Worm (Caenorhabditis elegans) whole organism, late embryonic: ENCODE results near the gene Y46H3D.8.

Experiments used
- C08G9.2 ChIP-seq: sonication (generic microtip); optimal IDR thresholded peaks from 2 replicates; lab custom pipeline; 2016; ENCODE audit warnings: mild to moderate bottlenecking, missing genetic modification characterization, moderate library complexity, missing compliant biosample characterization
- C38D4.7 ChIP-seq: fragments of 200-800 bp; sonication (Bioruptor generic); optimal IDR thresholded peaks from 2 replicates; lab custom pipeline; 2018; ENCODE audit warnings: mild to moderate bottlenecking, missing genetic modification characterization, moderate library complexity, missing compliant biosample characterization
- K02D7.2 ChIP-seq: sonication (generic microtip); optimal IDR thresholded peaks from 2 replicates; lab custom pipeline; 2017; ENCODE audit warnings: mild to moderate bottlenecking, missing genetic modification characterization, missing compliant biosample characterization
- T23F11.4 ChIP-seq: fragments of 200-800 bp; sonication (Bioruptor generic); optimal IDR thresholded peaks from 2 replicates; lab custom pipeline; 2018; ENCODE audit warnings: mild to moderate bottlenecking, missing genetic modification characterization, missing compliant biosample characterization
- Y22D7AL.16 ChIP-seq: sonication (generic microtip); optimal IDR thresholded peaks from 2 replicates; lab custom pipeline; 2016; ENCODE audit warnings: missing genetic modification characterization, missing compliant biosample characterization
- ahr-1 ChIP-seq: sonication (generic microtip); optimal IDR thresholded peaks from 2 replicates; lab custom pipeline; 2016; ENCODE audit warnings: missing genetic modification characterization, missing compliant biosample characterization
- ama-1 ChIP-seq: fragments of 150-350 bp; optimal IDR thresholded peaks from 2 replicates; lab custom pipeline; 2014
- ceh-18 ChIP-seq: sonication (generic microtip); optimal IDR thresholded peaks from 2 replicates; lab custom pipeline; 2016; ENCODE audit warnings: missing genetic modification characterization, missing compliant biosample characterization
- ceh-2 ChIP-seq: sonication (generic microtip); optimal IDR thresholded peaks from 2 replicates; lab custom pipeline; 2016; ENCODE audit warnings: missing genotype, missing genetic modification characterization, missing compliant biosample characterization
- ceh-24 ChIP-seq: sonication (generic microtip); optimal IDR thresholded peaks from 2 replicates; lab custom pipeline; 2016; ENCODE audit warnings: mild to moderate bottlenecking, missing genetic modification characterization, missing compliant biosample characterization
- ceh-30 ChIP-seq: fragments of 150-350 bp; optimal IDR thresholded peaks from 2 replicates; lab custom pipeline; 2014; ENCODE audit warnings: missing biosample characterization, missing genetic modification characterization
- ceh-34 ChIP-seq: sonication (generic microtip); optimal IDR thresholded peaks from 2 replicates; lab custom pipeline; 2016; ENCODE audit warnings: mild to moderate bottlenecking, missing genetic modification characterization, missing compliant biosample characterization
- ceh-45 ChIP-seq: fragments of 200-800 bp; sonication (Bioruptor generic); IDR thresholded peaks from 2 replicates; pipeline ENCODE4 v1.3.6; 2022; ENCODE audit warnings: missing genetic modification reagents, missing genetic modification characterization, missing compliant biosample characterization
- ceh-48 ChIP-seq: sonication (generic microtip); optimal IDR thresholded peaks from 2 replicates; lab custom pipeline; 2016; ENCODE audit warnings: missing genetic modification characterization, inconsistent platforms, missing compliant biosample characterization
- dve-1 ChIP-seq: sonication (generic microtip); optimal IDR thresholded peaks from 2 replicates; lab custom pipeline; 2017; ENCODE audit warnings: antibody characterized with exemption, mild to moderate bottlenecking, missing genetic modification characterization, missing compliant biosample characterization
- elt-4 ChIP-seq: sonication (generic microtip); optimal IDR thresholded peaks from 2 replicates; lab custom pipeline; 2016; ENCODE audit warnings: missing genetic modification characterization, missing compliant biosample characterization
- ets-4 ChIP-seq: sonication (generic microtip); optimal IDR thresholded peaks from 2 replicates; lab custom pipeline; 2016; ENCODE audit warnings: missing genetic modification characterization, missing compliant biosample characterization
- fax-1 ChIP-seq: sonication (generic microtip); optimal IDR thresholded peaks from 2 replicates; lab custom pipeline; 2016; ENCODE audit warnings: missing genotype, missing genetic modification characterization, missing compliant biosample characterization
- hlh-15 ChIP-seq: sonication (generic microtip); optimal IDR thresholded peaks from 2 replicates; lab custom pipeline; 2016; ENCODE audit warnings: missing genetic modification characterization, missing compliant biosample characterization
- hlh-6 ChIP-seq: sonication (generic microtip); optimal IDR thresholded peaks from 2 replicates; lab custom pipeline; 2016; ENCODE audit warnings: missing genotype, missing genetic modification characterization, missing compliant biosample characterization
- pat-9 ChIP-seq: fragments of 200-800 bp; sonication (Bioruptor generic); optimal IDR thresholded peaks from 2 replicates; lab custom pipeline; 2018; ENCODE audit warnings: mild to moderate bottlenecking, missing genetic modification characterization, moderate library complexity, missing compliant biosample characterization
- pax-1 ChIP-seq: fragments of 150-350 bp; optimal IDR thresholded peaks from 2 replicates; lab custom pipeline; 2014; ENCODE audit warnings: missing biosample characterization, missing genetic modification characterization
- pha-2 ChIP-seq: sonication (generic microtip); optimal IDR thresholded peaks from 2 replicates; lab custom pipeline; 2017; ENCODE audit warnings: mild to moderate bottlenecking, missing genetic modification characterization, missing compliant biosample characterization
- pha-4 ChIP-seq: fragments of 150-350 bp; optimal IDR thresholded peaks from 2 replicates; lab custom pipeline; 2018; ENCODE audit warnings: missing biosample characterization, missing genetic modification reagents, missing genetic modification characterization
- pros-1 ChIP-seq: fragments of 150-350 bp; optimal IDR thresholded peaks from 2 replicates; lab custom pipeline; 2014; ENCODE audit warnings: missing biosample characterization, missing genetic modification reagents, missing genetic modification characterization
- ref-2 ChIP-seq: sonication (generic microtip); optimal IDR thresholded peaks from 2 replicates; lab custom pipeline; 2016; ENCODE audit warnings: missing genetic modification characterization, missing compliant biosample characterization
- sox-2 ChIP-seq: fragments of 200-800 bp; sonication (Bioruptor generic); IDR thresholded peaks from 2 replicates; pipeline ENCODE4 v1.3.6; 2022; ENCODE audit warnings: missing genetic modification reagents, missing genetic modification characterization, missing compliant biosample characterization
- sox-4 ChIP-seq: sonication (generic microtip); optimal IDR thresholded peaks from 2 replicates; lab custom pipeline; 2017; ENCODE audit warnings: mild to moderate bottlenecking, missing genetic modification characterization, inconsistent platforms, missing compliant biosample characterization
- tbx-2 ChIP-seq: sonication (generic microtip); optimal IDR thresholded peaks from 2 replicates; lab custom pipeline; 2016; ENCODE audit warnings: missing genetic modification characterization, missing compliant biosample characterization
- tbx-7 ChIP-seq: sonication (generic microtip); optimal IDR thresholded peaks from 2 replicates; lab custom pipeline; 2016; ENCODE audit warnings: missing genotype, missing genetic modification characterization, missing compliant biosample characterization
- ttx-3 ChIP-seq: sonication (generic microtip); optimal IDR thresholded peaks from 2 replicates; lab custom pipeline; 2016; ENCODE audit warnings: missing genetic modification reagents, missing genetic modification characterization, missing compliant biosample characterization
- unc-55 ChIP-seq: sonication (generic microtip); optimal IDR thresholded peaks from 2 replicates; lab custom pipeline; 2017; ENCODE audit warnings: missing biosample characterization, missing genetic modification reagents, missing genetic modification characterization
- unc-86 ChIP-seq: sonication (generic microtip); optimal IDR thresholded peaks from 2 replicates; lab custom pipeline; 2016; ENCODE audit warnings: missing genetic modification characterization, missing compliant biosample characterization
- zip-5 ChIP-seq: sonication (generic microtip); optimal IDR thresholded peaks from 2 replicates; lab custom pipeline; 2016; ENCODE audit warnings: missing genetic modification characterization, missing compliant biosample characterization

Gene Y46H3D.8

ce11 chrV:1618760-1619159 is 12.3 kb downstream of the Y46H3D.8 start, which contains the start of gene nhr-179:
Gene nhr-179, minus strand, starts transcription at chrV:1618860.
- TF ChIP-seq sox-4 (tag; lab: Kevin White, UChicago) (no peak), pat-9 (tag; lab: Kevin White, UChicago) (no peak), dve-1 (tag; lab: Kevin White, UChicago) (no peak), pros-1 (tag; lab: Kevin White, UChicago) (no peak), sox-2 (GFP tag; lab: Robert Waterston, UW) (no peak), pha-4 (tag; lab: Kevin White, UChicago) (no peak), unc-86 (no peak)

DNA sequence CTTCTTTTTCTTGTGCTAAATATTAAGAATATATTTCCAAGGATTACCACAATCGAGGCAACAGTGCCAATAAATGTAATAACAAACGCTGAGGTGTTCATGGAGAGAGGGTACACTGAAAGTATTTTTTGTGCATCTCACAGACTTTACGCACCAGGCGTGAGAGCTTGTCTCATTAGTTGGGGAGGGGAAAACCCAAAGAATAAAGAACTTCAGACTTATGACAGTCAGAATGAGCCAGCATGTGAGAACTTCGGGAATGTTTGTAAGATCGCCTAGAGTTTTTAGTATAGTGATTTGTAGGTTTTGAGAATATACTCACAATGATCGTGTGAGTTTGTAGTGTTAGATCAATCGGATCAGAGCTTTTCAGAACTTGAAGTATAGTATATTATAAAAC is 16.3 kb downstream of the Y46H3D.8 start, which contains the start of gene srbc-41:
TSS of gene srbc-41 (minus strand) at position 101 of the 400 bp plus-strand sequence.
- no peak for TF ChIP-seq hlh-15 (tag; lab: Kevin White, UChicago)
- no peak for TF ChIP-seq ama-1
- no peak for TF ChIP-seq ets-4
- no peak for TF ChIP-seq Y22D7AL.16 (tag; lab: Kevin White, UChicago)
- no peak for TF ChIP-seq ceh-48 (tag; lab: Kevin White, UChicago)
- TF ChIP-seq ceh-24: no peak
- no peak for TF ChIP-seq ceh-45 (GFP tag; lab: Robert Waterston, UW)
- no peak for TF ChIP-seq hlh-6 (tag; lab: Kevin White, UChicago)

DNA sequence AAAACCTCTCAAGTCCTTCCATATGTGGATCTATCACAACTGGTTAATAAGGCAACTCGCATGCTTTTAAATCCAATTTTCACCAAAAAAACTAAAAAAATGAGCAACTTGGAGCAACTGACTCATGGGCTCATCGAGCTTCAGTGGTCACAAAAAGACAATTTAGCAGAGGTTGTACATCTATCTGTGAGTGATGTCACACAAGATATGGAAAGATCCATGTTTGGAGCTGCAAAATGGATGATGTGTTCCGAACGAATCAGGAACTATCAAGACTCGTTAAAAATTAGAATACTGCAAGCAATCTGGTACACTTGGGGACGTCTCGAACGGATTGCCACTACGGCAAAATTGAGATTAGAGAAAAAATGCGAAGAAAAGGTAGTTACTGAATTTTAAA is 19.5 kb downstream of the Y46H3D.8 start:
- no peak for TF ChIP-seq pax-1 (tag; lab: Kevin White, UChicago)
- no peak for TF ChIP-seq sox-4 (tag; lab: Kevin White, UChicago)
- TF ChIP-seq elt-4 (tag; lab: Kevin White, UChicago): no peak
- TF ChIP-seq tbx-7 (tag; lab: Kevin White, UChicago): no peak
- no peak for TF ChIP-seq ceh-2 (tag; lab: Kevin White, UChicago)
- no peak for TF ChIP-seq hlh-6 (tag; lab: Kevin White, UChicago)
- TF ChIP-seq zip-5 (tag; lab: Kevin White, UChicago): no peak
- TF ChIP-seq dve-1 (tag; lab: Kevin White, UChicago): no peak

ce11 chrV:1610097-1610496 is 21.0 kb downstream of the Y46H3D.8 start, which contains the start of gene nhr-177:
Gene nhr-177, plus strand, starts transcription at chrV:1610263.
- TF ChIP-seq ttx-3 (tag; lab: Kevin White, UChicago) (no peak), K02D7.2 (tag; lab: Kevin White, UChicago) (no peak), pax-1 (tag; lab: Kevin White, UChicago) (no peak), T23F11.4 (GFP tag; lab: Kevin White, UChicago) (no peak), ceh-30 (tag; lab: Kevin White, UChicago) (no peak), unc-55 (GFP tag; lab: Kevin White, UChicago) (no peak), ahr-1 (tag; lab: Kevin White, UChicago) (no peak), fax-1 (tag; lab: Kevin White, UChicago) (no peak), zip-5 (tag; lab: Kevin White, UChicago) (no peak), ref-2 (tag; lab: Kevin White, UChicago) (no peak), ceh-18 (no peak), ceh-45 (GFP tag; lab: Robert Waterston, UW) (no peak), C38D4.7 (GFP tag; lab: Kevin White, UChicago) (no peak), pros-1 (tag; lab: Kevin White, UChicago) (no peak), ceh-34 (tag; lab: Kevin White, UChicago) (no peak), ceh-24 (no peak), pha-2 (tag; lab: Kevin White, UChicago) (no peak), Y22D7AL.16 (tag; lab: Kevin White, UChicago) (no peak)

- TF ChIP-seq tbx-2 (no peak), ceh-45 (GFP tag; lab: Robert Waterston, UW) (no peak), C08G9.2 (tag; lab: Kevin White, UChicago) (no peak)
These were observed 23.3 kb downstream of the Y46H3D.8 start, which contains the start of gene nhr-178 for ce11 chrV:1607790-1608189. Gene nhr-178, minus strand, starts transcription at chrV:1607953.
